Worm (Caenorhabditis elegans): ENCODE measurements around the gene C05C12.4.
"Not testable (repeated sequence)": the region's sequence is repeated elsewhere in the genome, so short reads cannot be mapped to it uniquely, and the experiment has no call there.

C05C12.4 gene

ce11 chrIV:11257476-11257875 is 9.6 kb upstream of the C05C12.4 start (continued):
- 0 out of 2 replicates have a peak, but pooled peaks have one; percentile 19 for TF ChIP-seq php-3 (GFP tag; IDR thresholded peaks at IDR 0.05)
- no peak for TF ChIP-seq pha-4 (GFP tag; IDR thresholded peaks at IDR 0.05)
- no peak for TF ChIP-seq pha-4 (tag; optimal IDR thresholded peaks at IDR 0.05)
- TF ChIP-seq ceh-44 (GFP tag; IDR thresholded peaks at IDR 0.05) = no peak
- no peak for TF ChIP-seq ctbp-1 (GFP tag; IDR thresholded peaks at IDR 0.05)
- TF ChIP-seq F49E8.2 (tag; optimal IDR thresholded peaks at IDR 0.05; ENCODE audit: borderline replicate concordance) = no peak
- TF ChIP-seq lin-15B (tag; optimal IDR thresholded peaks at IDR 0.05) = no peak
- no peak for TF ChIP-seq F44E2.7 (GFP tag; IDR thresholded peaks at IDR 0.05)
- TF ChIP-seq F26F4.8 (GFP tag; conservative IDR thresholded peaks at IDR 0.05) = no peak
- no peak for TF ChIP-seq rbr-2 (tag; optimal IDR thresholded peaks at IDR 0.05)
- no peak for TF ChIP-seq T20F7.1 (GFP tag; optimal IDR thresholded peaks at IDR 0.05)
- no peak for TF ChIP-seq nhr-6 (tag; optimal IDR thresholded peaks at IDR 0.05)
- no peak for TF ChIP-seq F37D6.2 (tag; optimal IDR thresholded peaks at IDR 0.05)
- peak; percentile 45 for TF ChIP-seq dve-1 (tag; optimal IDR thresholded peaks at IDR 0.05; ENCODE audit: insufficient read depth)
- no peak for TF ChIP-seq zag-1 (tag; optimal IDR thresholded peaks at IDR 0.05)
- no peak for TF ChIP-seq daf-12 (tag; optimal IDR thresholded peaks at IDR 0.05)
- no peak for TF ChIP-seq D1046.2 (GFP tag; IDR thresholded peaks at IDR 0.05)
- TF ChIP-seq spr-1 (tag; optimal IDR thresholded peaks at IDR 0.05) = no peak
- no peak for TF ChIP-seq lim-7 (GFP tag; IDR thresholded peaks at IDR 0.05)
- no peak for TF ChIP-seq daf-19 (GFP tag; conservative IDR thresholded peaks at IDR 0.05)
- no peak for TF ChIP-seq zip-11 (GFP tag; IDR thresholded peaks at IDR 0.05)

- peak in 1 of 2 experiments; percentile 42 for TF ChIP-seq unc-62 (GFP tag; optimal IDR thresholded peaks at IDR 0.05 in 1 of 2)
- not testable (repeated sequence) for TF ChIP-seq unc-62 (tag; optimal IDR thresholded peaks at IDR 0.05)
Observed at ce11 chrIV:11253689-11254088, 5.8 kb upstream of the C05C12.4 start, which contains the start of gene C05C12.1. C05C12.1 (plus strand) TSS chrIV:11253989.

- TF ChIP-seq attf-4 (tag; optimal IDR thresholded peaks at IDR 0.05) (no peak), lin-29 (GFP tag; IDR thresholded peaks at IDR 0.05) (no peak), nhr-42 (GFP tag; IDR thresholded peaks at IDR 0.05) (no peak), fos-1 (tag; optimal IDR thresholded peaks at IDR 0.05) (no peak), mxl-3 (GFP tag; optimal IDR thresholded peaks at IDR 0.05) (no peak), spr-3 (GFP tag; optimal IDR thresholded peaks at IDR 0.05) (no peak), zip-2 (tag; optimal IDR thresholded peaks at IDR 0.05) (no peak), zip-11 (GFP tag; IDR thresholded peaks at IDR 0.05) (no peak), F37D6.2 (tag; optimal IDR thresholded peaks at IDR 0.05) (no peak), ceh-32 (tag; optimal IDR thresholded peaks at IDR 0.05; ENCODE audit: poor library complexity) (no peak), ceh-28 (tag; optimal IDR thresholded peaks at IDR 0.05) (no peak), tag-97 (GFP tag; IDR thresholded peaks at IDR 0.05) (no peak), php-3 (GFP tag; IDR thresholded peaks at IDR 0.05) (0 out of 2 replicates have a peak, but pooled peaks have one; percentile 18), ceh-20 (GFP tag; IDR thresholded peaks at IDR 0.05) (no peak), nhr-28 (tag; optimal IDR thresholded peaks at IDR 0.05) (peak; percentile 74), nhr-77 (tag; optimal IDR thresholded peaks at IDR 0.05) (peak; percentile 12), daf-16 (GFP tag; optimal IDR thresholded peaks at IDR 0.05) (no peak), daf-16 (tag; optimal IDR thresholded peaks at IDR 0.05) (peak; percentile 85), ZK546.5 (tag; optimal IDR thresholded peaks at IDR 0.05) (no peak), T26A8.4 (GFP tag; IDR thresholded peaks at IDR 0.05) (no peak), dpl-1 (GFP tag; optimal IDR thresholded peaks at IDR 0.05) (no peak), unc-39 (tag; optimal IDR thresholded peaks at IDR 0.05) (no peak), nhr-6 (tag; optimal IDR thresholded peaks at IDR 0.05) (no peak), daf-8 (GFP tag; IDR thresholded peaks at IDR 0.05) (no peak), dve-1 (tag; optimal IDR thresholded peaks at IDR 0.05; ENCODE audit: insufficient read depth) (peak; percentile 46), pqm-1 (tag; optimal IDR thresholded peaks at IDR 0.05) (no peak), mep-1 (tag; optimal IDR thresholded peaks at IDR 0.05) (no peak), pha-4 (GFP tag; IDR thresholded peaks at IDR 0.05) (no peak), pha-4 (tag; optimal IDR thresholded peaks at IDR 0.05) (no peak), fkh-10 (GFP tag; optimal IDR thresholded peaks at IDR 0.05) (no peak), mdt-29 (GFP tag; IDR thresholded peaks at IDR 0.05) (no peak), sdz-12 (GFP tag; optimal IDR thresholded peaks at IDR 0.05) (no peak), spr-1 (tag; optimal IDR thresholded peaks at IDR 0.05) (no peak), dmd-8 (GFP tag; IDR thresholded peaks at IDR 0.05) (no peak), lim-7 (GFP tag; IDR thresholded peaks at IDR 0.05) (no peak), duxl-1 (tag; optimal IDR thresholded peaks at IDR 0.05; ENCODE audit: poor library complexity) (no peak)
Observed at ce11 chrIV:11247434-11247833, 447 bp downstream of the C05C12.4 start.

Data from whole organism, L4 larva.